Fruit fly (Drosophila melanogaster): ENCODE measurements around the gene Acbp2.
A peak's percentile ranks its signal among the peaks of the same experiment; 100 is the strongest.

Acbp2 gene

dm6 chr3L:7091331-7091904 lies 40.2 kb upstream of the Acbp2 start:
- TF ChIP-seq CG12768 (GFP tag; optimal IDR thresholded peaks at IDR 0.05) (no peak), ovo (GFP tag; optimal IDR thresholded peaks at IDR 0.05) (no peak), Clk (GFP tag; optimal IDR thresholded peaks at IDR 0.05) (no peak), CG14711 (tag; optimal IDR thresholded peaks at IDR 0.05) (no peak), tj (GFP tag; optimal IDR thresholded peaks at IDR 0.05) (no peak), CG7045 (GFP tag; optimal IDR thresholded peaks at IDR 0.05) (no peak), toe (GFP tag; optimal IDR thresholded peaks at IDR 0.05) (no peak), cnc (optimal IDR thresholded peaks at IDR 0.05) (no peak), CG11617 (GFP tag; optimal IDR thresholded peaks at IDR 0.05) (no peak), CG7101 (tag; optimal IDR thresholded peaks at IDR 0.05) (no peak), CG33017 (tag; optimal IDR thresholded peaks at IDR 0.05) (no peak), Hr96 (GFP tag; optimal IDR thresholded peaks at IDR 0.05) (no peak), CG1620 (GFP tag; optimal IDR thresholded peaks at IDR 0.05) (no peak), pad (GFP tag; optimal IDR thresholded peaks at IDR 0.05) (no peak), Mnt (GFP tag; optimal IDR thresholded peaks at IDR 0.05) (no peak), bab1 (GFP tag; optimal IDR thresholded peaks at IDR 0.05) (no peak), cic (GFP tag; optimal IDR thresholded peaks at IDR 0.05) (no peak), Crg-1 (GFP tag; optimal IDR thresholded peaks at IDR 0.05) (no peak), kay (GFP tag; ENCODE audit: borderline replicate concordance) (no peak)

DNA sequence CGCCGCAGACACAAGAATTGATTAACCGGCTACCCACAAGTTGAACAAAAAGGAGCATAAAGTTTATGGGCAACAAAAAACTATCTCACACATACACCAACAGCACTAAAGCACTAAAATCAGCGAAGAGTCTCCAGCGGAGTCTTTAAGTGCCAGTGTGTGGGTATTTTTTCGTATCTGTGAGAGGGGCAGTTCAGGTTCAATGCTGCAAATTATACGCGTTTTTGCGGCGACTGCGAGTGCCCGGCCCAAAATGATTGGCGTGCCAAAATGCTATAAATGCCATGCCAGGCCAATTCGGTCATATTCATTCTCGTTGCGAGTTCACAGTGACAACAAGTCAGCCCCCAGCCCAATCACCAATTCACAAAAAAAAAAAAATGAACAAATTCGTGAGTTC lies 38.8 kb upstream of the Acbp2 start, which contains the start of gene Cpr65Ec:
Gene Cpr65Ec, plus strand, starts transcription at position 301 of the 400 bp plus-strand sequence.
- TF ChIP-seq CG12768 (GFP tag; optimal IDR thresholded peaks at IDR 0.05) (no peak), CG14711 (tag; optimal IDR thresholded peaks at IDR 0.05) (no peak), Clk (GFP tag; optimal IDR thresholded peaks at IDR 0.05) (no peak), kay (GFP tag; ENCODE audit: borderline replicate concordance) (no peak), cnc (optimal IDR thresholded peaks at IDR 0.05) (no peak), bab1 (GFP tag; optimal IDR thresholded peaks at IDR 0.05) (no peak), CG7045 (GFP tag; optimal IDR thresholded peaks at IDR 0.05) (no peak), ovo (GFP tag; optimal IDR thresholded peaks at IDR 0.05) (no peak), Crg-1 (GFP tag; optimal IDR thresholded peaks at IDR 0.05) (no peak), tj (GFP tag; optimal IDR thresholded peaks at IDR 0.05) (no peak), CG7101 (tag; optimal IDR thresholded peaks at IDR 0.05) (no peak), Mnt (GFP tag; optimal IDR thresholded peaks at IDR 0.05) (no peak), CG5204 (GFP tag; optimal IDR thresholded peaks at IDR 0.05) (no peak), CG1620 (GFP tag; optimal IDR thresholded peaks at IDR 0.05) (no peak), Hr96 (GFP tag; optimal IDR thresholded peaks at IDR 0.05) (no peak), toe (GFP tag; optimal IDR thresholded peaks at IDR 0.05) (no peak), CG11617 (GFP tag; optimal IDR thresholded peaks at IDR 0.05) (no peak), cic (GFP tag; optimal IDR thresholded peaks at IDR 0.05) (no peak), CG33017 (tag; optimal IDR thresholded peaks at IDR 0.05) (no peak), pad (GFP tag; optimal IDR thresholded peaks at IDR 0.05) (no peak)

DNA sequence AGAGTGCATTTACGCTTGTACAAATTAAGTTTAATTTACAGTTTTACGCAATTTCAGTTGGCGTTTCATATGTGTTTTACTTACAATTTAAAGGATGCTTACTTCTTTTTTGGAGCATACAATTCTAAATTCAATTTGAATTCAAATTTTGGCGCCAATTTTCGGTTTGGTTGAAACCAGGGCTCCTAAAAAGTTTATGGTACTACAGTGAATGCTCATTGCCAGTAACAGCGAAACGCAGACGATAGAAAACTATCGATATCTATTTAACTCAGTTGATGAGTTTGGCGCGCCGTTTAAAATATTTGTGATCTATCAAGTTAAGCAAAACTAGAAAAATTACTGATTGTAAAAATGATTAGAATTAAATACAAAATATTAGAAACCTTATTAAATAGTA lies 37.6 kb upstream of the Acbp2 start:
- TF ChIP-seq CG1620 (GFP tag; optimal IDR thresholded peaks at IDR 0.05) (no peak), tj (GFP tag; optimal IDR thresholded peaks at IDR 0.05) (no peak), CG7101 (tag; optimal IDR thresholded peaks at IDR 0.05) (no peak)

- TF ChIP-seq ovo (GFP tag; optimal IDR thresholded peaks at IDR 0.05) (no peak), kay (GFP tag; ENCODE audit: borderline replicate concordance) (no peak), toe (GFP tag; optimal IDR thresholded peaks at IDR 0.05) (no peak), CG7045 (GFP tag; optimal IDR thresholded peaks at IDR 0.05) (no peak)
Observed at dm6 chr3L:7094548-7095072, 37.1 kb upstream of the Acbp2 start, which contains the start of gene form3. form3 (plus strand) TSS chr3L:7094818.

DNA sequence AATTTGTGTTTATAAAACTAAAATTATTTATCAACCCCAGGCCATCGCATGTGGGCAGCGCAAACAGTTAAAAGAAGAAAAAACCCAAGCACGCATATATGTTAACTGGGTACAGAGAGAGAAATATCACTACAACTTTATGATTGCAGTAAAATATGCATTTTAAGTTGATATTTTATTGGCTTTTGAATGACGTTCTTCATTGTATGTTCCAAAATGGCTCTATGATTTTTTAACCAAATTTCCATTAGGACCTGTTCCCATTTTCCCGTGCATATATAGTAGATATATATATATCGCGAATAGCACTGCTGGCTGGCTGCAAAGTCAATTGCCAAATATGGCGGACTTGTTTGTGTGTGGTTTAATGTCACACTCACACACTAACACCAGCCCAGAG lies 35.1 kb upstream of the Acbp2 start:
- TF ChIP-seq cnc (optimal IDR thresholded peaks at IDR 0.05) (no peak), CG5204 (GFP tag; optimal IDR thresholded peaks at IDR 0.05) (no peak), Crg-1 (GFP tag; optimal IDR thresholded peaks at IDR 0.05) (no peak), kay (GFP tag; ENCODE audit: borderline replicate concordance) (peak; percentile 18)

- TF ChIP-seq tj (GFP tag; optimal IDR thresholded peaks at IDR 0.05) (no peak), pad (GFP tag; optimal IDR thresholded peaks at IDR 0.05) (no peak), CG11617 (GFP tag; optimal IDR thresholded peaks at IDR 0.05) (no peak), Clk (GFP tag; optimal IDR thresholded peaks at IDR 0.05) (no peak), cic (GFP tag; optimal IDR thresholded peaks at IDR 0.05) (no peak), Mnt (GFP tag; optimal IDR thresholded peaks at IDR 0.05) (no peak), toe (GFP tag; optimal IDR thresholded peaks at IDR 0.05) (no peak), CG12768 (GFP tag; optimal IDR thresholded peaks at IDR 0.05) (no peak), bab1 (GFP tag; optimal IDR thresholded peaks at IDR 0.05) (no peak), CG14711 (tag; optimal IDR thresholded peaks at IDR 0.05) (no peak), CG7101 (tag; optimal IDR thresholded peaks at IDR 0.05) (no peak), Crg-1 (GFP tag; optimal IDR thresholded peaks at IDR 0.05) (no peak), CG33017 (tag; optimal IDR thresholded peaks at IDR 0.05) (no peak), cnc (optimal IDR thresholded peaks at IDR 0.05) (no peak), CG7045 (GFP tag; optimal IDR thresholded peaks at IDR 0.05) (no peak), ovo (GFP tag; optimal IDR thresholded peaks at IDR 0.05) (no peak), Hr96 (GFP tag; optimal IDR thresholded peaks at IDR 0.05) (no peak), CG1620 (GFP tag; optimal IDR thresholded peaks at IDR 0.05) (no peak), kay (GFP tag; ENCODE audit: borderline replicate concordance) (no peak), CG5204 (GFP tag; optimal IDR thresholded peaks at IDR 0.05) (no peak)
Observed at dm6 chr3L:7103941-7104340, 27.7 kb upstream of the Acbp2 start.

Measured in whole organism, adult.